Fruit fly (Drosophila melanogaster) whole organism, embryonic: Measurements from ENCODE around the gene CG11898.
A peak's percentile ranks its signal among the peaks of the same experiment; 100 is the strongest.

Source experiments
- Ada2b ChIP-seq: fragments of 200-800 bp; sonication (Bioruptor generic); IDR thresholded peaks from 2 replicates; pipeline ENCODE4 v1.3.6; 2022; ENCODE audit warnings: missing biosample characterization, missing genetic modification characterization
- Bgb ChIP-seq: fragments of 200-800 bp; sonication (Bioruptor generic); IDR thresholded peaks from 2 replicates; pipeline ENCODE4 v1.3.6; 2022; ENCODE audit warnings: missing biosample characterization, missing genetic modification characterization; ENCODE audit not compliant: partially characterized antibody
- CG11085 ChIP-seq: fragments of 200-800 bp; sonication (Bioruptor generic); IDR thresholded peaks from 2 replicates; pipeline ENCODE4 v1.3.6; 2022; ENCODE audit warnings: missing biosample characterization, missing genetic modification characterization
- CG15696 ChIP-seq: fragments of 200-800 bp; sonication (Bioruptor generic); optimal IDR thresholded peaks from 2 replicates; lab custom pipeline; 2019; ENCODE audit warnings: missing biosample characterization, mild to moderate bottlenecking, missing genetic modification characterization, moderate library complexity
- E2f2 ChIP-seq: fragments of 200-800 bp; sonication (Bioruptor generic); IDR thresholded peaks from 2 replicates; pipeline ENCODE4 v1.3.6; 2022; ENCODE audit warnings: missing biosample characterization, missing genetic modification characterization
- HLH4C ChIP-seq: fragments of 200-800 bp; sonication (Bioruptor generic); IDR thresholded peaks from 3 replicates; pipeline ENCODE4 v1.3.6; 2022; ENCODE audit warnings: missing biosample characterization, missing genetic modification characterization; ENCODE audit not compliant: partially characterized antibody
- HmgZ ChIP-seq: fragments of 200-800 bp; sonication (Bioruptor generic); optimal IDR thresholded peaks from 2 replicates; lab custom pipeline; 2018; ENCODE audit warnings: missing biosample characterization, mild to moderate bottlenecking, missing genetic modification characterization
- Usf ChIP-seq: fragments of 200-800 bp; sonication (Bioruptor generic); optimal IDR thresholded peaks from 2 replicates; lab custom pipeline; 2017; ENCODE audit warnings: missing genotype, missing biosample characterization, missing genetic modification characterization
- pan ChIP-seq, 4 experiments: fragments of >200 bp in 3 of 4; fragments of 200-800 bp in 1 of 4; sonication (Bioruptor generic) in 1 of 4; optimal IDR thresholded peaks in 3 of 4; IDR thresholded peaks in 1 of 4; 2 replicates each; pipeline versions ENCODE4 v1.3.6 to Lab custom; 2017 to 2022; ENCODE audit warnings: missing biosample characterization in 2 of 4, missing genetic modification characterization in 2 of 4, mixed read lengths in 1 of 4

dm6 chr3R:29122817-29123611 lies 42.4 kb upstream of the CG11898 start, which contains the start of the genes yem and Ctl2:
- peak; percentile 49 for TF ChIP-seq CG15696 (tag; lab: Kevin White, UChicago)
- TF ChIP-seq Ada2b (GFP tag; lab: Robert Waterston, UW) = no peak; the same call in 1 of the 2 replicates
- TF ChIP-seq E2f2 (GFP tag; lab: Robert Waterston, UW) = no peak; the same call in none of the 2 replicates
- TF ChIP-seq CG11085 (GFP tag; lab: Robert Waterston, UW) = peak; percentile 61
- peak; percentile 46 for TF ChIP-seq Usf (GFP tag; lab: Kevin White, UChicago)
- peak; percentile 65 for TF ChIP-seq HmgZ (tag; lab: Kevin White, UChicago)
- TF ChIP-seq pan (optimal IDR thresholded peaks at IDR 0.05; lab: Kevin White, UChicago) = no peak
- TF ChIP-seq pan (GFP tag; optimal IDR thresholded peaks at IDR 0.05 in 1 of 2, IDR thresholded peaks at IDR 0.05 in 1 of 2) = peak in 1 of 2 experiments; percentile 9
- TF ChIP-seq Bgb (GFP tag; lab: Robert Waterston, UW) = peak; percentile 34; the same call in 1 of the 2 replicates
- TF ChIP-seq HLH4C (GFP tag; lab: Robert Waterston, UW) = no peak
